Worm (Caenorhabditis elegans): ENCODE data around the gene cisd-3.1.
A peak's percentile ranks its signal among the peaks of the same experiment; 100 is the strongest.

DNA sequence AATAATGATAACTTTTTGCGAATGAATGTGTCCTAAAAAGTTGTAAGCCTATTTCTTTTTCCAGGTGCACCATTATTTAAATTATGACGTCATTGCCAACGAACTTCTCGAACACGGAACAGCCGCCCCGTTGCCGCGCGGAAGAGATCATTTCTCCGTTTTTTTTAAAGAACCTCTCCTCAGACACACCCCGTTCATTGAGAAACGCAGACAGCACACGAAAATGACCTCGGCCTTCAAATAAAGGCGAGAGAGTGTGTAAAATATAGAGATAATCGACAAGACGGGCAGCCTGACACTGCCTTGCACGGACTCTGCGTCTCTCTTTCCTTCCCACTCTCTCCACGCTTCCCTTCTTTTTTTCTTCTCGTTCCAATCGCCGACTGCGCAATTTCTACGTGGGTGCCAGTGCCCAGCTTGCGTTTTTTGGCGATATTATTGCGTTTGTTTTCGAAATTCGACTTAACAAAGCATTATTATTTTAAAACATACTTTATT lies 17.8 kb downstream of the cisd-3.1 start:
- TF ChIP-seq pha-4 (tag; optimal IDR thresholded peaks at IDR 0.05) (no peak), xnd-1 (tag; optimal IDR thresholded peaks at IDR 0.05) (no peak), egl-44 (GFP tag; IDR thresholded peaks at IDR 0.05) (no peak), die-1 (tag; optimal IDR thresholded peaks at IDR 0.05) (no peak), C17E4.6 (GFP tag; IDR thresholded peaks at IDR 0.05) (no peak), dpl-1 (GFP tag; optimal IDR thresholded peaks at IDR 0.05) (no peak), ZK185.1 (tag; optimal IDR thresholded peaks at IDR 0.05; ENCODE audit: poor library complexity, severe bottlenecking) (no peak), sptf-2 (GFP tag; optimal IDR thresholded peaks at IDR 0.05) (no peak), snpc-4 (GFP tag; optimal IDR thresholded peaks at IDR 0.05) (no peak), snpc-4 (tag; optimal IDR thresholded peaks at IDR 0.05) (peak in 2 of 4 experiments; percentile 6 to 10), repo-1 (tag; optimal IDR thresholded peaks at IDR 0.05) (no peak), rpc-1 (optimal IDR thresholded peaks at IDR 0.05) (no peak), rpc-1 (tag; optimal IDR thresholded peaks at IDR 0.05) (no peak), ama-1 (optimal IDR thresholded peaks at IDR 0.05) (no peak), ama-1 (GFP tag; optimal IDR thresholded peaks at IDR 0.05) (no peak), egl-18 (GFP tag; IDR thresholded peaks at IDR 0.05) (no peak)
